Fruit fly (Drosophila melanogaster): ENCODE results near the gene grnd.

- no peak for TF ChIP-seq usp (GFP tag; optimal IDR thresholded peaks at IDR 0.05)
- TF ChIP-seq psq (optimal IDR thresholded peaks at IDR 0.05), result no peak
These were observed 17.2 kb upstream of the grnd start for dm6 chr2L:18468010-18468409.

Data from whole organism.